Fruit fly (Drosophila melanogaster) whole organism, larva: ENCODE measurements around the gene Es2.

ENCODE experiments used
- noc ChIP-seq: fragments of 200-800 bp; sonication (Bioruptor generic); optimal IDR thresholded peaks from 3 replicates; lab custom pipeline; 2019; ENCODE audit warnings: missing biosample characterization, mild to moderate bottlenecking, missing genetic modification characterization, moderate library complexity

Es2 gene

dm6 chrX:8442912-8443311 is 18.4 kb upstream of the Es2 start:
- no peak for TF ChIP-seq noc (tag; lab: Kevin White, UChicago)

dm6 chrX:8444279-8444678 is 17.0 kb upstream of the Es2 start:
- TF ChIP-seq noc (tag; lab: Kevin White, UChicago), result no peak

- TF ChIP-seq noc (tag; lab: Kevin White, UChicago), result no peak
Measured at dm6 chrX:8444883-8445572, 16.3 kb upstream of the Es2 start.

dm6 chrX:8447166-8447565 is 14.1 kb upstream of the Es2 start:
- no peak for TF ChIP-seq noc (tag; lab: Kevin White, UChicago)

dm6 chrX:8448171-8448570 is 13.1 kb upstream of the Es2 start:
- TF ChIP-seq noc (tag; lab: Kevin White, UChicago), result no peak

dm6 chrX:8450214-8450904 is 10.9 kb upstream of the Es2 start:
- TF ChIP-seq noc (tag; lab: Kevin White, UChicago), result peak; percentile 30

dm6 chrX:8452163-8452562 is 9.1 kb upstream of the Es2 start:
- TF ChIP-seq noc (tag; lab: Kevin White, UChicago), result no peak

dm6 chrX:8455019-8455555 is 6.2 kb upstream of the Es2 start, which contains the start of gene org-1:
TSS of gene org-1 (minus strand) at chrX:8455069.
- peak; percentile 27 for TF ChIP-seq noc (tag; lab: Kevin White, UChicago)

- TF ChIP-seq noc (tag; lab: Kevin White, UChicago), result no peak
Measured at dm6 chrX:8457532-8457931, 3.7 kb upstream of the Es2 start, which contains the start of gene CG32713. TSS of gene CG32713 (minus strand) at chrX:8457632.

- no peak for TF ChIP-seq noc (tag; lab: Kevin White, UChicago)
Measured at dm6 chrX:8459452-8460040, 1.7 kb upstream of the Es2 start.

dm6 chrX:8460232-8460631 is 1.0 kb upstream of the Es2 start:
- TF ChIP-seq noc (tag; lab: Kevin White, UChicago), result no peak

- TF ChIP-seq noc (tag; lab: Kevin White, UChicago), result no peak
Measured at dm6 chrX:8460686-8461085, 593 bp upstream of the Es2 start, which contains the start of gene CG15347. TSS of gene CG15347 (minus strand) at chrX:8460898.

- peak; percentile 96 for TF ChIP-seq noc (tag; lab: Kevin White, UChicago)
Measured at dm6 chrX:8464378-8465036, 3.2 kb downstream of the Es2 start, which contains the start of gene Sptr. TSS of gene Sptr (minus strand) at chrX:8464438.

dm6 chrX:8466729-8467215 is 5.5 kb downstream of the Es2 start:
- no peak for TF ChIP-seq noc (tag; lab: Kevin White, UChicago)

dm6 chrX:8468962-8469459 is 7.7 kb downstream of the Es2 start, which contains the start of gene CG12116:
TSS of gene CG12116 (minus strand) at chrX:8469012.
- TF ChIP-seq noc (tag; lab: Kevin White, UChicago), result peak; percentile 40
